Fruit fly (Drosophila melanogaster): ENCODE results near the gene Tusp.

- TF ChIP-seq CG10348 (GFP tag; IDR thresholded peaks at IDR 0.05) (no peak), Pif1A (GFP tag; optimal IDR thresholded peaks at IDR 0.05) (no peak), CG8301 (tag; optimal IDR thresholded peaks at IDR 0.05) (no peak), CG13204 (GFP tag; optimal IDR thresholded peaks at IDR 0.05) (no peak), CG17806 (tag; optimal IDR thresholded peaks at IDR 0.05) (no peak), CG4496 (GFP tag; IDR thresholded peaks at IDR 0.05) (no peak), CG12605 (GFP tag; IDR thresholded peaks at IDR 0.05) (peak; percentile 87), EcR (GFP tag; optimal IDR thresholded peaks at IDR 0.05) (no peak), Snoo (tag; optimal IDR thresholded peaks at IDR 0.05) (no peak), D1 (tag; optimal IDR thresholded peaks at IDR 0.05) (no peak), CG32121 (GFP tag; IDR thresholded peaks at IDR 0.05) (no peak), CG9948 (tag; optimal IDR thresholded peaks at IDR 0.05) (no peak)
Observed at dm6 chr3R:27661389-27661788, 53.7 kb downstream of the Tusp start.
